Worm (Caenorhabditis elegans) whole organism, young adult: Measurements from ENCODE around the gene srh-291.

Source experiments
- C06A6.2 ChIP-seq: fragments of 200-800 bp; sonication (Bioruptor generic); conservative IDR thresholded peaks from 2 replicates; pipeline ENCODE4 v1.3.6; 2022; ENCODE audit warnings: missing genetic modification characterization, missing compliant biosample characterization
- C17E4.6 ChIP-seq: fragments of 200-800 bp; sonication (Bioruptor generic); IDR thresholded peaks from 2 replicates; pipeline ENCODE4 v1.3.6; 2022; ENCODE audit warnings: missing genetic modification reagents, missing genetic modification characterization, missing compliant biosample characterization
- F10E7.11 ChIP-seq: sonication (generic microtip); optimal IDR thresholded peaks from 2 replicates; lab custom pipeline; 2017; ENCODE audit warnings: mild to moderate bottlenecking, missing genetic modification characterization, moderate library complexity, missing compliant biosample characterization
- F22D6.2 ChIP-seq: sonication (generic microtip); optimal IDR thresholded peaks from 2 replicates; lab custom pipeline; 2016; ENCODE audit warnings: mild to moderate bottlenecking, missing genetic modification characterization, missing compliant biosample characterization
- F23B12.7 ChIP-seq: sonication (generic microtip); optimal IDR thresholded peaks from 2 replicates; lab custom pipeline; 2017; ENCODE audit warnings: missing genetic modification characterization, mild to moderate bottlenecking, missing compliant biosample characterization, antibody characterized with exemption, moderate library complexity; ENCODE audit not compliant: insufficient read depth
- F39B2.1 ChIP-seq: fragments of 200-800 bp; sonication (Bioruptor generic); IDR thresholded peaks from 2 replicates; pipeline ENCODE4 v1.3.6; 2022; ENCODE audit warnings: missing genetic modification reagents, missing genetic modification characterization, missing compliant biosample characterization
- F52B5.7 ChIP-seq: sonication (generic microtip); optimal IDR thresholded peaks from 2 replicates; lab custom pipeline; 2016; ENCODE audit warnings: mild to moderate bottlenecking, missing genetic modification characterization, missing compliant biosample characterization
- F57A8.1 ChIP-seq: fragments of 200-800 bp; sonication (Bioruptor generic); optimal IDR thresholded peaks from 2 replicates; lab custom pipeline; 2018; ENCODE audit warnings: mild to moderate bottlenecking, missing genetic modification characterization, moderate library complexity, missing compliant biosample characterization
- Y53F4B.3 ChIP-seq: fragments of 200-800 bp; sonication (Bioruptor generic); IDR thresholded peaks from 2 replicates; pipeline ENCODE4 v1.3.6; 2022; ENCODE audit warnings: missing genetic modification reagents, missing genetic modification characterization, missing compliant biosample characterization
- Y53G8AR.9 ChIP-seq: fragments of 200-800 bp; sonication (Bioruptor generic); conservative IDR thresholded peaks from 2 replicates; pipeline ENCODE4 v1.3.6; 2022; ENCODE audit warnings: missing genetic modification reagents, missing genetic modification characterization, missing compliant biosample characterization
- Y56A3A.18 ChIP-seq: fragments of 200-800 bp; sonication (Bioruptor generic); IDR thresholded peaks from 2 replicates; pipeline ENCODE4 v1.3.6; 2022; ENCODE audit warnings: missing genetic modification reagents, missing genetic modification characterization, missing compliant biosample characterization
- Y95B8A.8 ChIP-seq: fragments of 200-800 bp; sonication (Bioruptor generic); IDR thresholded peaks from 2 replicates; pipeline ENCODE4 v1.3.6; 2022; ENCODE audit warnings: missing genetic modification reagents, missing genetic modification characterization, missing compliant biosample characterization
- athp-1 ChIP-seq: sonication (generic microtip); optimal IDR thresholded peaks from 2 replicates; lab custom pipeline; 2017; ENCODE audit warnings: mild to moderate bottlenecking, missing genetic modification characterization, missing compliant biosample characterization
- bed-2 ChIP-seq: fragments of 200-800 bp; sonication (Bioruptor generic); IDR thresholded peaks from 2 replicates; pipeline ENCODE4 v1.3.6; 2022; ENCODE audit warnings: missing genetic modification reagents, missing genetic modification characterization, missing compliant biosample characterization
- cebp-2 ChIP-seq: fragments of 200-800 bp; sonication (Bioruptor generic); IDR thresholded peaks from 2 replicates; pipeline ENCODE4 v1.3.6; 2022; ENCODE audit warnings: missing genetic modification characterization, missing compliant biosample characterization
- ceh-100 ChIP-seq: fragments of 200-800 bp; sonication (Bioruptor generic); IDR thresholded peaks from 2 replicates; pipeline ENCODE4 v1.3.6; 2022; ENCODE audit warnings: missing genetic modification reagents, missing genetic modification characterization, missing compliant biosample characterization
- ceh-91 ChIP-seq: fragments of 200-800 bp; sonication (Bioruptor generic); IDR thresholded peaks from 2 replicates; pipeline ENCODE4 v1.3.6; 2022; ENCODE audit warnings: missing genetic modification reagents, missing genetic modification characterization, missing compliant biosample characterization
- dpff-1 ChIP-seq: sonication (generic microtip); optimal IDR thresholded peaks from 2 replicates; lab custom pipeline; 2017; ENCODE audit warnings: mild to moderate bottlenecking, missing genetic modification characterization, missing compliant biosample characterization
- dpl-1 ChIP-seq: fragments of 150-350 bp; optimal IDR thresholded peaks from 2 replicates; lab custom pipeline; 2014; ENCODE audit warnings: missing biosample characterization, missing genetic modification reagents, missing genetic modification characterization
- efl-1 ChIP-seq: fragments of 150-350 bp; optimal IDR thresholded peaks from 2 replicates; lab custom pipeline; 2014; ENCODE audit warnings: missing biosample characterization, missing genetic modification reagents, missing genetic modification characterization
- egl-44 ChIP-seq: fragments of 200-800 bp; sonication (Bioruptor generic); IDR thresholded peaks from 2 replicates; pipeline ENCODE4 v1.3.6; 2022; ENCODE audit warnings: missing genetic modification reagents, missing genetic modification characterization, missing compliant biosample characterization
- ekl-4 ChIP-seq: fragments of 200-800 bp; sonication (Bioruptor generic); IDR thresholded peaks from 2 replicates; pipeline ENCODE4 v1.3.6; 2022; ENCODE audit warnings: missing genetic modification reagents, missing genetic modification characterization, missing compliant biosample characterization
- fkh-3 ChIP-seq: sonication (generic microtip); optimal IDR thresholded peaks from 2 replicates; lab custom pipeline; 2016; ENCODE audit warnings: mild to moderate bottlenecking, missing genetic modification characterization, missing compliant biosample characterization
- hsf-1 ChIP-seq: fragments of 200-800 bp; sonication (Bioruptor generic); IDR thresholded peaks from 2 replicates; pipeline ENCODE4 v1.3.6; 2022; ENCODE audit warnings: missing genetic modification reagents, missing genetic modification characterization, missing compliant biosample characterization
- lin-40 ChIP-seq: sonication (generic microtip); optimal IDR thresholded peaks from 2 replicates; lab custom pipeline; 2016; ENCODE audit warnings: missing genetic modification characterization, mild to moderate bottlenecking, missing compliant biosample characterization, missing genotype, missing genetic modification reagents
- lir-1 ChIP-seq: fragments of 200-800 bp; sonication (Bioruptor generic); conservative IDR thresholded peaks from 2 replicates; pipeline ENCODE4 v1.3.6; 2022; ENCODE audit warnings: missing genetic modification reagents, missing genetic modification characterization, missing compliant biosample characterization
- madf-10 ChIP-seq: sonication (generic microtip); optimal IDR thresholded peaks from 2 replicates; lab custom pipeline; 2016; ENCODE audit warnings: mild to moderate bottlenecking, missing genetic modification characterization, missing compliant biosample characterization
- nfya-1 ChIP-seq: sonication (generic microtip); optimal IDR thresholded peaks from 2 replicates; lab custom pipeline; 2017; ENCODE audit warnings: antibody characterized with exemption, missing compliant biosample characterization, missing genetic modification characterization, borderline replicate concordance; ENCODE audit not compliant: insufficient read depth
- nfyb-1 ChIP-seq: fragments of 200-800 bp; sonication (Bioruptor generic); IDR thresholded peaks from 2 replicates; pipeline ENCODE4 v1.3.6; 2022; ENCODE audit warnings: missing genetic modification reagents, missing genetic modification characterization, missing compliant biosample characterization
- nhr-27 ChIP-seq: fragments of 200-800 bp; sonication (Bioruptor generic); optimal IDR thresholded peaks from 2 replicates; lab custom pipeline; 2018; ENCODE audit warnings: mild to moderate bottlenecking, missing genetic modification characterization, moderate library complexity, missing compliant biosample characterization
- nhr-80 ChIP-seq: sonication (generic microtip); optimal IDR thresholded peaks from 2 replicates; lab custom pipeline; 2016; ENCODE audit warnings: missing genetic modification characterization, missing compliant biosample characterization
- nhr-90 ChIP-seq: sonication (generic microtip); optimal IDR thresholded peaks from 2 replicates; lab custom pipeline; 2016; ENCODE audit warnings: missing genotype, mild to moderate bottlenecking, missing genetic modification characterization, missing compliant biosample characterization
- rpc-1 ChIP-seq, 2 experiments: fragments of 150-350 bp in 1 of 2; sonication (generic microtip) in 1 of 2; optimal IDR thresholded peaks; 2 replicates each; lab custom pipeline; 2014 to 2018; ENCODE audit warnings: missing biosample characterization in 1 of 2, missing genetic modification characterization in 1 of 2, missing genetic modification reagents in 1 of 2, missing genotype in 1 of 2
- sdz-38 ChIP-seq: sonication (generic microtip); optimal IDR thresholded peaks from 2 replicates; lab custom pipeline; 2016; ENCODE audit warnings: missing genotype, missing genetic modification characterization, missing compliant biosample characterization
- snpc-4 ChIP-seq, 5 experiments: fragments of 150-350 bp in 1 of 5; sonication (generic microtip) in 4 of 5; optimal IDR thresholded peaks; 2 replicates each; lab custom pipeline; 2014 to 2018; ENCODE audit warnings: missing genetic modification characterization in 5 of 5, missing biosample characterization in 3 of 5, antibody characterized with exemption in 2 of 5, mild to moderate bottlenecking in 2 of 5, missing compliant biosample characterization in 2 of 5, missing genotype in 2 of 5, moderate library complexity in 2 of 5, missing genetic modification reagents in 1 of 5
- somi-1 ChIP-seq: fragments of 200-800 bp; sonication (Bioruptor generic); optimal IDR thresholded peaks from 2 replicates; lab custom pipeline; 2018; ENCODE audit warnings: mild to moderate bottlenecking, missing genetic modification characterization, missing compliant biosample characterization
- tbp1 ChIP-seq: fragments of 200-800 bp; sonication (Bioruptor generic); optimal IDR thresholded peaks from 2 replicates; lab custom pipeline; 2018; ENCODE audit warnings: mild to moderate bottlenecking, missing genetic modification characterization, missing compliant biosample characterization
- tlf-1 ChIP-seq: fragments of 200-800 bp; sonication (Bioruptor generic); optimal IDR thresholded peaks from 2 replicates; lab custom pipeline; 2018; ENCODE audit warnings: mild to moderate bottlenecking, missing genetic modification characterization, missing compliant biosample characterization
- unc-62 ChIP-seq: fragments of 150-350 bp; optimal IDR thresholded peaks from 2 replicates; lab custom pipeline; 2014; ENCODE audit warnings: missing biosample characterization, missing genetic modification reagents, missing genetic modification characterization
- ztf-18 ChIP-seq: sonication (generic microtip); optimal IDR thresholded peaks from 2 replicates; lab custom pipeline; 2016; ENCODE audit warnings: missing genotype, mild to moderate bottlenecking, missing genetic modification characterization, missing compliant biosample characterization
- ztf-22 ChIP-seq: fragments of 200-800 bp; sonication (Bioruptor generic); optimal IDR thresholded peaks from 2 replicates; lab custom pipeline; 2018; ENCODE audit warnings: mild to moderate bottlenecking, missing genetic modification characterization, moderate library complexity, missing compliant biosample characterization
- ztf-25 ChIP-seq: fragments of 200-800 bp; sonication (Bioruptor generic); IDR thresholded peaks from 2 replicates; pipeline ENCODE4 v1.3.6; 2022; ENCODE audit warnings: missing genetic modification reagents, missing genetic modification characterization, missing compliant biosample characterization
- ztf-6 ChIP-seq: fragments of 200-800 bp; sonication (Bioruptor generic); IDR thresholded peaks from 2 replicates; pipeline ENCODE4 v1.3.6; 2022; ENCODE audit warnings: missing genetic modification reagents, missing genetic modification characterization, missing compliant biosample characterization

Gene srh-291

ce11 chrV:17784363-17784762 is 21.1 kb upstream of the srh-291 start:
- no peak for TF ChIP-seq unc-62
- no peak for TF ChIP-seq rpc-1 (optimal IDR thresholded peaks at IDR 0.05; lab: Kevin White, UChicago)
- peak; percentile 41 for TF ChIP-seq rpc-1 (tag; optimal IDR thresholded peaks at IDR 0.05; lab: Kevin White, UChicago)
- no peak for TF ChIP-seq nfya-1 (tag; lab: Kevin White, UChicago)
- no peak for TF ChIP-seq F23B12.7 (tag; lab: Kevin White, UChicago)
- peak; percentile 53 for TF ChIP-seq tbp1 (GFP tag; lab: Kevin White, UChicago)

- TF ChIP-seq ceh-100 (GFP tag; lab: Robert Waterston, UW) (no peak), lin-40 (tag; lab: Kevin White, UChicago) (no peak), nhr-80 (no peak), athp-1 (tag; lab: Kevin White, UChicago) (no peak), somi-1 (GFP tag; lab: Kevin White, UChicago) (no peak), ztf-25 (GFP tag; lab: Robert Waterston, UW) (no peak), lir-1 (no peak), fkh-3 (tag; lab: Kevin White, UChicago) (no peak), C06A6.2 (GFP tag; lab: Robert Waterston, UW) (no peak), C17E4.6 (GFP tag; lab: Robert Waterston, UW) (no peak), sdz-38 (tag; lab: Kevin White, UChicago) (no peak), tlf-1 (GFP tag; lab: Kevin White, UChicago) (no peak), cebp-2 (GFP tag; lab: Robert Waterston, UW) (no peak), ceh-91 (GFP tag; lab: Robert Waterston, UW) (no peak), dpff-1 (tag; lab: Kevin White, UChicago) (no peak), dpl-1 (no peak), F57A8.1 (no peak), bed-2 (GFP tag; lab: Robert Waterston, UW) (no peak)
These were observed 15.2 kb upstream of the srh-291 start, which contains the start of gene srh-290 for ce11 chrV:17790191-17790590. TSS of gene srh-290 (plus strand) at chrV:17790491.

ce11 chrV:17793986-17794385 is 11.4 kb upstream of the srh-291 start, which contains the start of gene srh-289:
TSS of gene srh-289 (minus strand) at chrV:17794086.
- TF ChIP-seq lin-40 (tag; lab: Kevin White, UChicago) (no peak), Y53F4B.3 (GFP tag; lab: Robert Waterston, UW) (no peak)

- TF ChIP-seq Y95B8A.8 (GFP tag; lab: Robert Waterston, UW), result no peak
- TF ChIP-seq nhr-90 (tag; lab: Kevin White, UChicago), result no peak
- TF ChIP-seq ztf-6 (GFP tag; lab: Robert Waterston, UW), result no peak
- TF ChIP-seq nfyb-1, result no peak
These were observed 9.8 kb upstream of the srh-291 start, which contains the start of gene srh-288 for ce11 chrV:17795655-17796054. TSS of gene srh-288 (minus strand) at chrV:17795755.

DNA sequence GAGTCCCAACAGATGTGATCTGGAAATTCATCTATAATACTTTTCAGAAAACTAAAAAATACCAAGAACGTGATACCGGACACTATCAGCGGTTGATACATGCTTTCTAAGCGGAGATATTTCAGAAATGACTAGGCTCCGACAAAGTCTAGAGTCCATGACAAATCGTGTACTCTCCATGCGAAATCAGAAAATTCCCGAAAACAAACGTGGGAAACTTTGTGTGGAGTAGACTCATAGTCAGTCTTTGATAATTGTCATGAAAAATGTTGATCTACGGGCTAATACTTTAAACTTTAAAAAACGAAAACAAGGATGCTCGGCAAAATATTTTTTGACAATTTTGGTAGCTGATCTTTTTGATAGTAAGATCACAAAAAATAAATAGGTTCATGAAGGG is 6.6 kb upstream of the srh-291 start, which contains the start of gene srx-18:
Gene srx-18 (minus strand): TSS at position 101 of the 400 bp plus-strand sequence.
- TF ChIP-seq Y56A3A.18 (GFP tag; lab: Robert Waterston, UW), result no peak
- TF ChIP-seq ztf-18 (tag; lab: Kevin White, UChicago), result no peak
- no peak for TF ChIP-seq F52B5.7 (tag; lab: Kevin White, UChicago)
- TF ChIP-seq hsf-1 (GFP tag; lab: Robert Waterston, UW), result no peak
- no peak for TF ChIP-seq ekl-4 (GFP tag; lab: Robert Waterston, UW)
- no peak for TF ChIP-seq Y53G8AR.9 (GFP tag; lab: Robert Waterston, UW)
- no peak for TF ChIP-seq fkh-3 (tag; lab: Kevin White, UChicago)
- no peak for TF ChIP-seq tlf-1 (GFP tag; lab: Kevin White, UChicago)
- TF ChIP-seq egl-44 (GFP tag; lab: Robert Waterston, UW), result no peak
- TF ChIP-seq F22D6.2 (tag; lab: Kevin White, UChicago), result no peak
- no peak for TF ChIP-seq efl-1
- no peak for TF ChIP-seq madf-10 (tag; lab: Kevin White, UChicago)
- TF ChIP-seq snpc-4 (GFP tag; optimal IDR thresholded peaks at IDR 0.05; lab: Kevin White, UChicago), result no peak
- no peak for TF ChIP-seq snpc-4 (tag; optimal IDR thresholded peaks at IDR 0.05; lab: Kevin White, UChicago)
- no peak for TF ChIP-seq F39B2.1 (GFP tag; lab: Robert Waterston, UW)
- TF ChIP-seq F10E7.11 (tag; lab: Kevin White, UChicago), result no peak
- no peak for TF ChIP-seq ztf-22 (GFP tag; lab: Kevin White, UChicago)
- TF ChIP-seq nhr-27, result no peak
